Fruit fly (Drosophila melanogaster): ENCODE measurements around the gene Vps39.

Vps39 gene

DNA sequence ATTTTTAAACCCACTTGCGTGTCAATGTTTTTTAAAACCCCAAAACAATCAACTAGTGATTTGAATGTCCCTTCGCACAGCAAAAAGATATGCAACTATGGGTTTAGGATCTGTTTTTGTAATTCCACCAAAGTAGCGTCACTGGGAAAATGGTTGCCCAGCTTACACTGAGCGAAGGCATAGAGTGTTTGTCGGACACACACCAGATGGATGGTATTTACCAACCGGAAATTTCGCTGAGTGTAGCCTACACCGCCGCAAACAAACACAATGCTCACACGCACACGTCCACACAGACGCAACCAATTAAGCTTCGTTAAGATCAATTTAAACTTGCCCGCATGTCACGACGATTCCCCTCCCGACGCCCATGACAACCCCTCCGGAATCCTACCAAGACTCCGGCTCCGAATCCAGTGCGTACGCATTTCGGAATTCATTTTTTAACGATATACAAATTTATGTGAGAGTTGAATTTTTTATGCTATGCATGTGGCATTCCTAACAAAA is 45.5 kb downstream of the Vps39 start:
- TF ChIP-seq insv (optimal IDR thresholded peaks at IDR 0.05) (no peak), psq (optimal IDR thresholded peaks at IDR 0.05) (no peak), Myc (optimal IDR thresholded peaks at IDR 0.05) (no peak), Sin3A (optimal IDR thresholded peaks at IDR 0.05) (no peak), ttk (optimal IDR thresholded peaks at IDR 0.05) (no peak), h (optimal IDR thresholded peaks at IDR 0.05) (no peak)

dm6 chr3R:18227385-18227784 is 46.9 kb downstream of the Vps39 start:
- TF ChIP-seq psq (optimal IDR thresholded peaks at IDR 0.05): no peak
- no peak for TF ChIP-seq Myc (optimal IDR thresholded peaks at IDR 0.05)
- no peak for TF ChIP-seq insv (optimal IDR thresholded peaks at IDR 0.05)
- TF ChIP-seq ttk (optimal IDR thresholded peaks at IDR 0.05): no peak
- TF ChIP-seq Sin3A (optimal IDR thresholded peaks at IDR 0.05): no peak
- no peak for TF ChIP-seq h (optimal IDR thresholded peaks at IDR 0.05)

dm6 chr3R:18226809-18227157 is 47.5 kb downstream of the Vps39 start:
- no peak for TF ChIP-seq psq (optimal IDR thresholded peaks at IDR 0.05)
- no peak for TF ChIP-seq Sin3A (optimal IDR thresholded peaks at IDR 0.05)
- TF ChIP-seq ttk (optimal IDR thresholded peaks at IDR 0.05): no peak
- TF ChIP-seq insv (optimal IDR thresholded peaks at IDR 0.05): no peak
- no peak for TF ChIP-seq Myc (optimal IDR thresholded peaks at IDR 0.05)
- no peak for TF ChIP-seq h (optimal IDR thresholded peaks at IDR 0.05)

- TF ChIP-seq Myc (optimal IDR thresholded peaks at IDR 0.05) (no peak), ttk (optimal IDR thresholded peaks at IDR 0.05) (no peak), h (optimal IDR thresholded peaks at IDR 0.05) (no peak), psq (optimal IDR thresholded peaks at IDR 0.05) (no peak), Sin3A (optimal IDR thresholded peaks at IDR 0.05) (no peak), insv (optimal IDR thresholded peaks at IDR 0.05) (no peak)
Measured at dm6 chr3R:18226043-18226808, 48.0 kb downstream of the Vps39 start, which contains the start of the genes CG7168 and Mdh2. CG7168 (minus strand) TSS chr3R:18226082. Mdh2 (plus strand) TSS chr3R:18226396.

- TF ChIP-seq insv (optimal IDR thresholded peaks at IDR 0.05) (no peak), Myc (optimal IDR thresholded peaks at IDR 0.05) (no peak), ttk (optimal IDR thresholded peaks at IDR 0.05) (no peak), psq (optimal IDR thresholded peaks at IDR 0.05) (no peak), Sin3A (optimal IDR thresholded peaks at IDR 0.05) (no peak), h (optimal IDR thresholded peaks at IDR 0.05) (no peak)
Measured at dm6 chr3R:18223434-18223833, 50.8 kb downstream of the Vps39 start, which contains the start of the genes mTerf5 and Non3. mTerf5 (minus strand) TSS chr3R:18223682. Non3 (plus strand) TSS chr3R:18223722.

Data from Kc167 (cell line).